Worm (Caenorhabditis elegans) whole organism, early embryonic: Measurements from ENCODE around the gene T02C12.5.

ENCODE experiments used
- F13C5.2 ChIP-seq: sonication (generic microtip); optimal IDR thresholded peaks from 2 replicates; lab custom pipeline; 2017; ENCODE audit warnings: mild to moderate bottlenecking, missing genetic modification characterization, inconsistent platforms, missing compliant biosample characterization
- aly-1 ChIP-seq: sonication (generic microtip); optimal IDR thresholded peaks from 2 replicates; lab custom pipeline; 2016; ENCODE audit warnings: missing genetic modification characterization, missing compliant biosample characterization
- ama-1 ChIP-seq: fragments of 150-350 bp; optimal IDR thresholded peaks from 2 replicates; lab custom pipeline; 2014
- ceh-13 ChIP-seq: fragments of 200-800 bp; sonication (Bioruptor generic); optimal IDR thresholded peaks from 2 replicates; lab custom pipeline; 2018; ENCODE audit warnings: mild to moderate bottlenecking, missing genetic modification characterization, missing compliant biosample characterization
- ceh-36 ChIP-seq: sonication (generic microtip); optimal IDR thresholded peaks from 2 replicates; lab custom pipeline; 2016; ENCODE audit warnings: missing genetic modification characterization, inconsistent platforms, missing compliant biosample characterization
- flt-1 ChIP-seq: fragments of 200-800 bp; sonication (Bioruptor generic); IDR thresholded peaks from 2 replicates; pipeline ENCODE4 v1.3.6; 2022; ENCODE audit warnings: missing genetic modification characterization, missing compliant biosample characterization
- hmbx-1 ChIP-seq: sonication (generic microtip); optimal IDR thresholded peaks from 2 replicates; lab custom pipeline; 2016; ENCODE audit warnings: mild to moderate bottlenecking, missing genetic modification characterization, missing compliant biosample characterization
- hmg-4 ChIP-seq: fragments of 200-800 bp; sonication (Bioruptor generic); optimal IDR thresholded peaks from 2 replicates; lab custom pipeline; 2018; ENCODE audit warnings: mild to moderate bottlenecking, missing genetic modification characterization, missing compliant biosample characterization
- hnd-1 ChIP-seq: sonication (generic microtip); optimal IDR thresholded peaks from 2 replicates; lab custom pipeline; 2016; ENCODE audit warnings: missing genetic modification characterization, missing compliant biosample characterization
- pes-1 ChIP-seq: fragments of 200-800 bp; sonication (Bioruptor generic); IDR thresholded peaks from 2 replicates; pipeline ENCODE4 v1.3.6; 2022; ENCODE audit warnings: missing genetic modification reagents, missing genetic modification characterization, missing compliant biosample characterization
- scrt-1 ChIP-seq: fragments of 200-800 bp; sonication (Bioruptor generic); IDR thresholded peaks from 2 replicates; pipeline ENCODE4 v1.3.6; 2022; ENCODE audit warnings: missing genetic modification characterization, missing compliant biosample characterization
- sea-1 ChIP-seq: fragments of 200-800 bp; sonication (Bioruptor generic); conservative IDR thresholded peaks from 2 replicates; pipeline ENCODE4 v1.3.6; 2022; ENCODE audit warnings: missing genetic modification characterization, missing compliant biosample characterization
- tbx-37 ChIP-seq: fragments of 200-800 bp; sonication (Bioruptor generic); conservative IDR thresholded peaks from 2 replicates; pipeline ENCODE4 v1.3.6; 2022; ENCODE audit warnings: missing genetic modification reagents, missing genetic modification characterization, missing compliant biosample characterization
- tra-4 ChIP-seq: sonication (generic microtip); optimal IDR thresholded peaks from 2 replicates; lab custom pipeline; 2017; ENCODE audit warnings: missing genetic modification characterization, missing compliant biosample characterization

DNA sequence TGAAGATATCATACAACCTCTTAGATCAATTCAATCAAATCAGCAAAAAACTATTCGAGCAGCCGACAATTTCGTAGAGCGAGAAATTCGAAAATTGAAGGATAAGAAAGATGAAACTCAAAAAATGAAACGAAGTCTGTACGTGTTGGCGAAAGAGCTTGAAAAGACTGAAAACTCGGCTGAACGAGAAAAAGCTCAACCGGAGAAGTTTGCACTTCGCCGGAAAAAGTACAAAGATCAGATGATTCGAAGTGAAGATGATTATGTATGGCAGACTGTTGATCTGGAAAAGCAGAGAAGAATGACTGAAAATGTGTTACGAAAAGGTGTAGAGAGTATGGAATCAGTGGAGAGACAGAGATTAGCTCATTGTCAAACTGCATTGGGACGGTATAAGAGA, 14.9 kb downstream of the T02C12.5 start:
- no peak for TF ChIP-seq hnd-1 (tag; lab: Kevin White, UChicago)
- no peak for TF ChIP-seq ama-1 (lab: Kevin White, UChicago)
- no peak for TF ChIP-seq tbx-37 (GFP tag; lab: Robert Waterston, UW)
- no peak for TF ChIP-seq hmg-4 (GFP tag; lab: Kevin White, UChicago)
- TF ChIP-seq aly-1, result no peak
- no peak for TF ChIP-seq ceh-13 (GFP tag; lab: Kevin White, UChicago)
- TF ChIP-seq F13C5.2, result no peak
- no peak for TF ChIP-seq pes-1
- TF ChIP-seq sea-1 (GFP tag; lab: Robert Waterston, UW), result no peak
- TF ChIP-seq ceh-36 (tag; lab: Kevin White, UChicago), result no peak
- TF ChIP-seq flt-1 (GFP tag; lab: Robert Waterston, UW), result no peak
- TF ChIP-seq hmbx-1 (tag; lab: Kevin White, UChicago), result no peak
- no peak for TF ChIP-seq scrt-1 (GFP tag; lab: Robert Waterston, UW)
- no peak for TF ChIP-seq tra-4 (tag; lab: Kevin White, UChicago)
